Fruit fly (Drosophila melanogaster) whole organism, embryonic: ENCODE measurements around the gene mbt.

Experiments
- CG10959 ChIP-seq: fragments of 200-800 bp; sonication (Bioruptor generic); IDR thresholded peaks from 2 replicates; pipeline ENCODE4 v1.3.6; 2022; ENCODE audit warnings: missing biosample characterization, missing genetic modification characterization
- CG11085 ChIP-seq: fragments of 200-800 bp; sonication (Bioruptor generic); IDR thresholded peaks from 2 replicates; pipeline ENCODE4 v1.3.6; 2022; ENCODE audit warnings: missing biosample characterization, missing genetic modification characterization
- CG12104 ChIP-seq: fragments of 200-800 bp; sonication (Bioruptor generic); optimal IDR thresholded peaks from 3 replicates; lab custom pipeline; 2016; ENCODE audit warnings: missing biosample characterization, missing genetic modification characterization
- CG14710 ChIP-seq: fragments of 200-800 bp; sonication (Bioruptor generic); optimal IDR thresholded peaks from 3 replicates; lab custom pipeline; 2019; ENCODE audit warnings: missing biosample characterization, mild to moderate bottlenecking, missing genetic modification characterization, moderate library complexity
- CG14965 ChIP-seq: fragments of 200-800 bp; sonication (Bioruptor generic); optimal IDR thresholded peaks from 2 replicates; lab custom pipeline; 2016; ENCODE audit warnings: missing biosample characterization, missing genetic modification characterization, borderline replicate concordance
- CG2120 ChIP-seq: fragments of 200-800 bp; sonication (Bioruptor generic); optimal IDR thresholded peaks from 3 replicates; lab custom pipeline; 2016; ENCODE audit warnings: missing biosample characterization, missing genetic modification characterization
- CG2678 ChIP-seq: fragments of 200-800 bp; sonication (Bioruptor generic); optimal IDR thresholded peaks from 3 replicates; lab custom pipeline; 2019; ENCODE audit warnings: missing biosample characterization, mild to moderate bottlenecking, missing genetic modification characterization, moderate library complexity
- CG30020 ChIP-seq: fragments of 200-800 bp; optimal IDR thresholded peaks from 2 replicates; lab custom pipeline; 2019; ENCODE audit warnings: missing biosample characterization, mild to moderate bottlenecking, missing genetic modification characterization, moderate library complexity
- CG30431 ChIP-seq: fragments of 200-800 bp; sonication (Bioruptor generic); optimal IDR thresholded peaks from 2 replicates; lab custom pipeline; 2017; ENCODE audit warnings: missing biosample characterization, missing genetic modification characterization
- CG3065 ChIP-seq: fragments of 200-800 bp; sonication (Bioruptor generic); optimal IDR thresholded peaks from 2 replicates; lab custom pipeline; 2016; ENCODE audit warnings: missing biosample characterization, missing genetic modification characterization
- CG31388 ChIP-seq: fragments of 200-800 bp; sonication (Bioruptor generic); optimal IDR thresholded peaks from 2 replicates; lab custom pipeline; 2016; ENCODE audit warnings: missing biosample characterization, missing genetic modification characterization
- CG3163 ChIP-seq: fragments of 200-800 bp; sonication (Bioruptor generic); optimal IDR thresholded peaks from 3 replicates; lab custom pipeline; 2016; ENCODE audit warnings: missing biosample characterization, missing genetic modification characterization
- CG32772 ChIP-seq: fragments of 200-800 bp; sonication (Bioruptor generic); IDR thresholded peaks from 2 replicates; pipeline ENCODE4 v1.3.6; 2022; ENCODE audit warnings: missing biosample characterization, missing genetic modification characterization
- CG4360 ChIP-seq: fragments of 200-800 bp; sonication (Bioruptor generic); IDR thresholded peaks from 2 replicates; pipeline ENCODE4 v1.3.6; 2022; ENCODE audit warnings: missing biosample characterization, missing genetic modification characterization
- CG6654 ChIP-seq: fragments of 200-800 bp; sonication (Bioruptor generic); optimal IDR thresholded peaks from 2 replicates; lab custom pipeline; 2017; ENCODE audit warnings: missing biosample characterization, mild to moderate bottlenecking, missing genetic modification characterization
- CG6689 ChIP-seq: fragments of 200-800 bp; sonication (Bioruptor generic); IDR thresholded peaks from 2 replicates; pipeline ENCODE4 v1.3.6; 2022; ENCODE audit warnings: missing biosample characterization, missing genetic modification characterization
- CG7271 ChIP-seq: fragments of 200-800 bp; sonication (Bioruptor generic); optimal IDR thresholded peaks from 2 replicates; lab custom pipeline; 2018; ENCODE audit warnings: missing biosample characterization, mild to moderate bottlenecking, missing genetic modification characterization, moderate library complexity
- CG9437 ChIP-seq: fragments of 200-800 bp; sonication (Bioruptor generic); optimal IDR thresholded peaks from 2 replicates; lab custom pipeline; 2018; ENCODE audit warnings: missing biosample characterization, mild to moderate bottlenecking, missing genetic modification characterization
- Dbx ChIP-seq: fragments of 200-800 bp; sonication (Bioruptor generic); IDR thresholded peaks from 3 replicates; pipeline ENCODE4 v1.3.6; 2022; ENCODE audit warnings: missing biosample characterization, missing genetic modification characterization
- Dfd ChIP-seq, 2 experiments: fragments of >200 bp; optimal IDR thresholded peaks; 2 replicates each; lab custom pipeline; 2017; ENCODE audit warnings: missing biosample characterization in 2 of 2, missing genetic modification characterization in 2 of 2
- Dll ChIP-seq: fragments of 200-800 bp; sonication (Bioruptor generic); IDR thresholded peaks from 4 replicates; pipeline ENCODE4 v1.3.6; 2022; ENCODE audit warnings: missing biosample characterization, missing genetic modification characterization; ENCODE audit not compliant: partially characterized antibody
- HLH54F ChIP-seq: fragments of 200-800 bp; sonication (Bioruptor generic); optimal IDR thresholded peaks from 3 replicates; lab custom pipeline; 2016; ENCODE audit warnings: missing biosample characterization, missing genetic modification characterization
- Kr ChIP-seq: fragments of 200-800 bp; sonication (Bioruptor generic); optimal IDR thresholded peaks from 2 replicates; lab custom pipeline; 2017; ENCODE audit warnings: missing biosample characterization, mild to moderate bottlenecking, missing genetic modification characterization
- MBD-R2 ChIP-seq: fragments of 200-800 bp; sonication (Bioruptor generic); IDR thresholded peaks from 2 replicates; pipeline ENCODE4 v1.3.6; 2022; ENCODE audit warnings: missing biosample characterization, missing genetic modification characterization
- Mes4 ChIP-seq: fragments of 200-800 bp; sonication (Bioruptor generic); optimal IDR thresholded peaks from 2 replicates; lab custom pipeline; 2016; ENCODE audit warnings: missing biosample characterization, missing genetic modification characterization
- Optix ChIP-seq: fragments of 200-800 bp; sonication (Bioruptor generic); IDR thresholded peaks from 3 replicates; pipeline ENCODE4 v1.3.6; 2022; ENCODE audit warnings: missing biosample characterization, missing genetic modification characterization
- Ptx1 ChIP-seq: fragments of 200-800 bp; sonication (Bioruptor generic); IDR thresholded peaks from 2 replicates; pipeline ENCODE4 v1.3.6; 2022; ENCODE audit warnings: missing biosample characterization, missing genetic modification characterization
- TFAM ChIP-seq: fragments of 200-800 bp; sonication (Bioruptor generic); optimal IDR thresholded peaks from 2 replicates; lab custom pipeline; 2017; ENCODE audit warnings: missing biosample characterization, missing genetic modification characterization, inconsistent platforms
- Usf ChIP-seq: fragments of 200-800 bp; sonication (Bioruptor generic); optimal IDR thresholded peaks from 2 replicates; lab custom pipeline; 2017; ENCODE audit warnings: missing genotype, missing biosample characterization, missing genetic modification characterization
- al ChIP-seq: fragments of 200-800 bp; sonication (Bioruptor generic); IDR thresholded peaks from 2 replicates; pipeline ENCODE4 v1.3.6; 2022; ENCODE audit warnings: missing biosample characterization, missing genetic modification characterization
- ash1 ChIP-seq: fragments of 200-800 bp; sonication (Bioruptor generic); optimal IDR thresholded peaks from 2 replicates; lab custom pipeline; 2018; ENCODE audit warnings: missing biosample characterization, mild to moderate bottlenecking, missing genetic modification characterization
- bsh ChIP-seq, 2 experiments: fragments of 200-800 bp; sonication (Bioruptor generic); optimal IDR thresholded peaks; 2 replicates each; lab custom pipeline; 2017 to 2018; ENCODE audit warnings: mild to moderate bottlenecking in 2 of 2, missing biosample characterization in 2 of 2, missing genetic modification characterization in 2 of 2, moderate library complexity in 1 of 2
- chn ChIP-seq: fragments of 200-800 bp; sonication (Bioruptor generic); optimal IDR thresholded peaks from 2 replicates; lab custom pipeline; 2016; ENCODE audit warnings: missing biosample characterization, missing genetic modification characterization
- dati ChIP-seq: fragments of 200-800 bp; sonication (Bioruptor generic); IDR thresholded peaks from 2 replicates; pipeline ENCODE4 v1.3.6; 2022; ENCODE audit warnings: missing biosample characterization, missing genetic modification characterization
- emc ChIP-seq: fragments of 200-800 bp; sonication (Bioruptor generic); optimal IDR thresholded peaks from 2 replicates; lab custom pipeline; 2016; ENCODE audit warnings: missing biosample characterization, missing genetic modification characterization
- fd3F ChIP-seq: fragments of 200-800 bp; sonication (Bioruptor generic); optimal IDR thresholded peaks from 2 replicates; lab custom pipeline; 2018; ENCODE audit warnings: missing biosample characterization, mild to moderate bottlenecking, missing genetic modification characterization, moderate library complexity
- gro ChIP-seq: fragments of 200-800 bp; sonication (Bioruptor generic); optimal IDR thresholded peaks from 2 replicates; lab custom pipeline; 2016; ENCODE audit warnings: missing biosample characterization, missing genetic modification characterization
- jigr1 ChIP-seq: fragments of 200-800 bp; sonication (Bioruptor generic); IDR thresholded peaks from 3 replicates; pipeline ENCODE4 v1.3.6; 2022; ENCODE audit warnings: missing biosample characterization, missing genetic modification characterization
- knrl ChIP-seq: fragments of 200-800 bp; sonication (Bioruptor generic); IDR thresholded peaks from 3 replicates; pipeline ENCODE4 v1.3.6; 2022; ENCODE audit warnings: missing biosample characterization, missing genetic modification characterization; ENCODE audit not compliant: partially characterized antibody
- maf-S ChIP-seq: fragments of 200-800 bp; sonication (Bioruptor generic); optimal IDR thresholded peaks from 2 replicates; lab custom pipeline; 2016; ENCODE audit warnings: missing biosample characterization, missing genetic modification characterization
- odd ChIP-seq: fragments of 200-800 bp; sonication (Bioruptor generic); optimal IDR thresholded peaks from 2 replicates; lab custom pipeline; 2017; ENCODE audit warnings: missing biosample characterization, mild to moderate bottlenecking, missing genetic modification characterization
- pho ChIP-seq: fragments of 200-800 bp; sonication (Bioruptor generic); optimal IDR thresholded peaks from 2 replicates; lab custom pipeline; 2016; ENCODE audit warnings: missing biosample characterization, missing genetic modification characterization
- pnt ChIP-seq: fragments of 200-800 bp; sonication (Bioruptor generic); optimal IDR thresholded peaks from 3 replicates; lab custom pipeline; 2016; ENCODE audit warnings: missing biosample characterization, missing genetic modification characterization
- psq ChIP-seq: fragments of 200-800 bp; sonication (Bioruptor generic); optimal IDR thresholded peaks from 2 replicates; lab custom pipeline; 2017; ENCODE audit warnings: missing biosample characterization, missing genetic modification characterization
- row ChIP-seq: fragments of 200-800 bp; sonication (Bioruptor generic); IDR thresholded peaks from 3 replicates; pipeline ENCODE4 v1.3.6; 2022; ENCODE audit warnings: missing biosample characterization, missing genetic modification characterization
- sna ChIP-seq: fragments of 200-800 bp; sonication (Bioruptor generic); IDR thresholded peaks from 2 replicates; pipeline ENCODE4 v1.3.6; 2022; ENCODE audit warnings: missing biosample characterization, missing genetic modification characterization; ENCODE audit not compliant: partially characterized antibody
- ssp ChIP-seq: fragments of 200-800 bp; sonication (Bioruptor generic); IDR thresholded peaks from 2 replicates; pipeline ENCODE4 v1.3.6; 2022; ENCODE audit warnings: missing biosample characterization, missing genetic modification characterization
- tap ChIP-seq: fragments of 200-800 bp; optimal IDR thresholded peaks from 3 replicates; lab custom pipeline; 2019; ENCODE audit warnings: missing biosample characterization, mild to moderate bottlenecking, missing genetic modification characterization, moderate library complexity
- tio ChIP-seq: fragments of 200-800 bp; sonication (Bioruptor generic); optimal IDR thresholded peaks from 2 replicates; lab custom pipeline; 2017; ENCODE audit warnings: missing biosample characterization, missing genetic modification characterization, inconsistent platforms
- tx ChIP-seq: fragments of 200-800 bp; sonication (Bioruptor generic); optimal IDR thresholded peaks from 2 replicates; lab custom pipeline; 2016; ENCODE audit warnings: missing biosample characterization, missing genetic modification characterization
- vnd ChIP-seq: fragments of 200-800 bp; sonication (Bioruptor generic); IDR thresholded peaks from 3 replicates; pipeline ENCODE4 v1.3.6; 2022; ENCODE audit warnings: missing biosample characterization, missing genetic modification characterization; ENCODE audit not compliant: partially characterized antibody

Gene mbt

dm6 chrX:16587021-16587667 lies 23.3 kb upstream of the mbt start, which contains the start of gene CanA-14F:
Gene CanA-14F, minus strand, starts transcription at chrX:16587172.
- TF ChIP-seq vnd (GFP tag; lab: Robert Waterston, UW) (peak; percentile 55; the same call in 2 of the 3 replicates), Ptx1 (GFP tag; lab: Robert Waterston, UW) (no peak), sna (peak; percentile 64), tx (GFP tag; lab: Kevin White, UChicago) (no peak), jigr1 (GFP tag; lab: Robert Waterston, UW) (no peak), al (GFP tag; lab: Robert Waterston, UW) (0 out of 2 replicates have a peak, but pooled peaks have one; percentile 5), CG10959 (GFP tag; lab: Robert Waterston, UW) (no peak), ash1 (no peak), CG2678 (tag; lab: Kevin White, UChicago) (no peak), psq (GFP tag; lab: Kevin White, UChicago) (no peak), CG32772 (GFP tag; lab: Robert Waterston, UW) (no peak), Dbx (GFP tag; lab: Robert Waterston, UW) (no peak), CG6689 (GFP tag; lab: Robert Waterston, UW) (no peak), CG7271 (tag; lab: Kevin White, UChicago) (no peak), CG3163 (GFP tag; lab: Kevin White, UChicago) (no peak), ssp (GFP tag; lab: Robert Waterston, UW) (no peak), Usf (no peak), pnt (no peak), gro (GFP tag; lab: Kevin White, UChicago) (no peak), bsh (GFP tag; optimal IDR thresholded peaks at IDR 0.05; lab: Kevin White, UChicago) (no peak), TFAM (no peak), CG6654 (GFP tag; lab: Kevin White, UChicago) (no peak), dati (GFP tag; lab: Robert Waterston, UW) (no peak), row (peak; percentile 51; the same call in 2 of the 3 replicates), Optix (GFP tag; lab: Robert Waterston, UW) (no peak), emc (GFP tag; lab: Kevin White, UChicago) (no peak), fd3F (GFP tag; lab: Kevin White, UChicago) (no peak), CG12104 (no peak), CG4360 (GFP tag; lab: Robert Waterston, UW) (no peak), HLH54F (no peak), pho (GFP tag; lab: Kevin White, UChicago) (no peak), CG14965 (GFP tag; lab: Kevin White, UChicago) (no peak), CG2120 (GFP tag; lab: Kevin White, UChicago) (peak; percentile 21), chn (GFP tag; lab: Kevin White, UChicago) (no peak), knrl (GFP tag; lab: Robert Waterston, UW) (peak; percentile 61; the same call in 2 of the 3 replicates), CG3065 (GFP tag; lab: Kevin White, UChicago) (no peak), CG30431 (GFP tag; lab: Kevin White, UChicago) (no peak), Dll (GFP tag; lab: Robert Waterston, UW) (peak; percentile 14; the same call in 1 of the 4 replicates), Kr (no peak), CG11085 (GFP tag; lab: Robert Waterston, UW) (no peak), CG14710 (peak; percentile 26), CG9437 (GFP tag; lab: Kevin White, UChicago) (no peak), Mes4 (GFP tag; lab: Kevin White, UChicago) (no peak), CG30020 (tag; lab: Kevin White, UChicago) (no peak), odd (no peak), MBD-R2 (peak; percentile 28; the same call in 1 of the 2 replicates), maf-S (GFP tag; lab: Kevin White, UChicago) (no peak), CG31388 (no peak), tio (GFP tag; lab: Kevin White, UChicago) (no peak), tap (no peak), Dfd (GFP tag; optimal IDR thresholded peaks at IDR 0.05; lab: Kevin White, UChicago) (no peak)
